Fruit fly (Drosophila melanogaster) whole organism, adult: ENCODE data around the gene CG42305.

Experiments used
- CG1620 ChIP-seq: fragments of 200-800 bp; sonication (Bioruptor generic); optimal IDR thresholded peaks from 2 replicates; lab custom pipeline; 2016; ENCODE audit warnings: missing biosample characterization, missing genetic modification characterization
- Clk ChIP-seq: fragments of 200-800 bp; sonication (Bioruptor generic); optimal IDR thresholded peaks from 2 replicates; lab custom pipeline; 2017; ENCODE audit warnings: missing biosample characterization, missing genetic modification characterization

DNA sequence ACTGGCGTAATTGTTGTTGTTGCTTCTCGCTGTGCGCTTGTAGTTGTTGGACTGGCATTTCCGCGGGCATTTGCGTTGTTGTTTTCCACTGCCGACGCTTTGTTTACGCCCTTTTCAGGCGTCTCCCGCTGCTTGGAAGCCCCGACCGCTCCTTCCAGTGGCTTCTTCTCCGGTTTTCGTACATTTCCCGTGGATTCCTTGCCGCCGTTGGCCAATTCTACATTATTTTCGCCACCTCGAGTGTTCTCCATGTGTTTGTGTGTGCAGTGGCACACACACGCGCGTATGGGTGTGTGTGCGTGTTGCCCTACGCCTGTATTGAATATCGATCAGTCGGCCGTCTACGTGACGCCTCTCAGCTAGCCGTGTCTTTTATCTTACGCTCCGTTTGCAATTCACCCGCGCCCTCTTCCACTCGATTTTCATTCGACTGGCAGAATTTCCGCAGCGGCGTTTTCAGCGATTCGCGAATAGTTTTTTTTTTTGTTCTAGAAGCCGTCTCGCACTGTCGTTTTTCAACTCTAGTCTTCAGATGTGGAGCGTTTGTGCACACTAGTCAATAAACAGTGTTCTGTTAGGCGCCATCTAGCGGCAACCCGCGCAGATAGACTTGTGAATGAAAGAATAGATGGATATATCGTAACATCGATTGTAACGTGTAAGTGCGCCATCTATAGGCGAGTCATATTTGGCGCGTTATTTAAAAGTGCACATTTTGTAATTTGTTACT is 26.9 kb downstream of the CG42305 start, which contains the start of gene CG10600:
- TF ChIP-seq Clk: peak; percentile 84
- peak; percentile 95 for TF ChIP-seq CG1620 (GFP tag; lab: Kevin White, UChicago)
